Fruit fly (Drosophila melanogaster) whole organism, embryonic: ENCODE data around the gene TwdlL.

Source experiments
- CG11723 ChIP-seq: fragments of 200-800 bp; sonication (Bioruptor generic); optimal IDR thresholded peaks from 2 replicates; lab custom pipeline; 2017; ENCODE audit warnings: missing biosample characterization, mild to moderate bottlenecking, missing genetic modification characterization
- CG12071 ChIP-seq: fragments of 200-800 bp; sonication (Bioruptor generic); optimal IDR thresholded peaks from 3 replicates; lab custom pipeline; 2018; ENCODE audit warnings: missing biosample characterization, mild to moderate bottlenecking, missing genetic modification characterization
- CG18764 ChIP-seq: fragments of 200-800 bp; sonication (Bioruptor generic); optimal IDR thresholded peaks from 3 replicates; lab custom pipeline; 2016; ENCODE audit warnings: missing biosample characterization, missing genetic modification characterization
- CG2129 ChIP-seq: fragments of 200-800 bp; sonication (Bioruptor generic); IDR thresholded peaks from 2 replicates; pipeline ENCODE4 v1.3.6; 2022; ENCODE audit warnings: missing biosample characterization, missing genetic modification characterization; ENCODE audit not compliant: partially characterized antibody
- CG2875 ChIP-seq: fragments of 200-800 bp; sonication (Bioruptor generic); optimal IDR thresholded peaks from 2 replicates; lab custom pipeline; 2017; ENCODE audit warnings: missing biosample characterization, mild to moderate bottlenecking, missing genetic modification characterization, missing genetic modification reagents
- CG7745 ChIP-seq: fragments of 200-800 bp; sonication (Bioruptor generic); optimal IDR thresholded peaks from 2 replicates; lab custom pipeline; 2018; ENCODE audit warnings: missing biosample characterization, mild to moderate bottlenecking, missing genetic modification characterization, moderate library complexity
- Hmr ChIP-seq: fragments of 200-800 bp; sonication (Bioruptor generic); optimal IDR thresholded peaks from 3 replicates; lab custom pipeline; 2017; ENCODE audit warnings: mild to moderate bottlenecking, missing biosample characterization, missing genetic modification reagents, missing genetic modification characterization
- Six4 ChIP-seq: fragments of 200-800 bp; sonication (Bioruptor generic); optimal IDR thresholded peaks from 2 replicates; lab custom pipeline; 2016; ENCODE audit warnings: missing biosample characterization, missing genetic modification characterization
- aop ChIP-seq: fragments of 200-800 bp; sonication (Bioruptor generic); IDR thresholded peaks from 2 replicates; pipeline ENCODE4 v1.3.6; 2022; ENCODE audit warnings: missing biosample characterization, missing genetic modification characterization
- inv ChIP-seq: fragments of 200-800 bp; sonication (Bioruptor generic); IDR thresholded peaks from 2 replicates; pipeline ENCODE4 v1.3.6; 2022; ENCODE audit warnings: missing biosample characterization, missing genetic modification characterization; ENCODE audit not compliant: partially characterized antibody

dm6 chr3R:26626638-26627037, 1.2 kb upstream of the TwdlL start, which contains the start of gene TwdlO:
- TF ChIP-seq CG11723 (GFP tag; lab: Kevin White, UChicago) (no peak), Six4 (GFP tag; lab: Kevin White, UChicago) (no peak), CG7745 (tag; lab: Kevin White, UChicago) (no peak), CG18764 (GFP tag; lab: Kevin White, UChicago) (no peak), CG12071 (no peak), CG2875 (no peak), CG2129 (GFP tag; lab: Robert Waterston, UW) (no peak), Hmr (GFP tag; lab: Kevin White, UChicago) (no peak), aop (GFP tag; lab: Robert Waterston, UW) (no peak), inv (no peak)
